Fruit fly (Drosophila melanogaster) whole organism, embryonic: ENCODE results near the gene odd.

ENCODE experiments used
- Asciz ChIP-seq: fragments of 200-800 bp; sonication (Bioruptor generic); optimal IDR thresholded peaks from 2 replicates; lab custom pipeline; 2017; ENCODE audit warnings: missing biosample characterization, mild to moderate bottlenecking, missing genetic modification characterization, missing genetic modification reagents
- BtbVII ChIP-seq: fragments of 200-800 bp; sonication (Bioruptor generic); optimal IDR thresholded peaks from 3 replicates; lab custom pipeline; 2017; ENCODE audit warnings: missing biosample characterization, mild to moderate bottlenecking, missing genetic modification characterization
- CG1024 ChIP-seq: fragments of 200-800 bp; sonication (Bioruptor generic); IDR thresholded peaks from 2 replicates; pipeline ENCODE4 v1.3.6; 2022; ENCODE audit warnings: missing biosample characterization, missing genetic modification characterization
- CG12744 ChIP-seq: fragments of 200-800 bp; sonication (Bioruptor generic); optimal IDR thresholded peaks from 2 replicates; lab custom pipeline; 2016; ENCODE audit warnings: missing biosample characterization, missing genetic modification characterization
- CG13123 ChIP-seq: fragments of 200-800 bp; sonication (Bioruptor generic); optimal IDR thresholded peaks from 2 replicates; lab custom pipeline; 2016; ENCODE audit warnings: missing biosample characterization, missing genetic modification characterization
- CG13296 ChIP-seq: fragments of 200-800 bp; sonication (Bioruptor generic); optimal IDR thresholded peaks from 3 replicates; lab custom pipeline; 2018; ENCODE audit warnings: missing biosample characterization, mild to moderate bottlenecking, missing genetic modification characterization
- CG15479 ChIP-seq: fragments of 200-800 bp; sonication (Bioruptor generic); optimal IDR thresholded peaks from 3 replicates; lab custom pipeline; 2019; ENCODE audit warnings: missing biosample characterization, mild to moderate bottlenecking, missing genetic modification characterization, moderate library complexity
- CG15601 ChIP-seq: fragments of 200-800 bp; sonication (Bioruptor generic); optimal IDR thresholded peaks from 3 replicates; lab custom pipeline; 2019; ENCODE audit warnings: missing biosample characterization, mild to moderate bottlenecking, missing genetic modification characterization, moderate library complexity
- CG15696 ChIP-seq: fragments of 200-800 bp; sonication (Bioruptor generic); optimal IDR thresholded peaks from 2 replicates; lab custom pipeline; 2019; ENCODE audit warnings: missing biosample characterization, mild to moderate bottlenecking, missing genetic modification characterization, moderate library complexity
- CG16815 ChIP-seq: fragments of 200-800 bp; sonication (Bioruptor generic); optimal IDR thresholded peaks from 3 replicates; lab custom pipeline; 2017; ENCODE audit warnings: missing biosample characterization, mild to moderate bottlenecking, missing genetic modification characterization
- CG16863 ChIP-seq: fragments of 200-800 bp; sonication (Bioruptor generic); optimal IDR thresholded peaks from 3 replicates; lab custom pipeline; 2016; ENCODE audit warnings: missing biosample characterization, missing genetic modification characterization
- CG17568 ChIP-seq: fragments of 200-800 bp; sonication (Bioruptor generic); optimal IDR thresholded peaks from 2 replicates; lab custom pipeline; 2018; ENCODE audit warnings: missing biosample characterization, mild to moderate bottlenecking, missing genetic modification characterization, moderate library complexity
- CG3847 ChIP-seq: fragments of 200-800 bp; sonication (Bioruptor generic); IDR thresholded peaks from 2 replicates; pipeline ENCODE4 v1.3.6; 2022; ENCODE audit warnings: missing biosample characterization, missing genetic modification characterization
- CG4328 ChIP-seq: fragments of 200-800 bp; sonication (Bioruptor generic); optimal IDR thresholded peaks from 3 replicates; lab custom pipeline; 2017; ENCODE audit warnings: missing biosample characterization, missing genetic modification reagents, missing genetic modification characterization
- CG4424 ChIP-seq: fragments of 200-800 bp; sonication (Bioruptor generic); optimal IDR thresholded peaks from 3 replicates; lab custom pipeline; 2016; ENCODE audit warnings: missing biosample characterization, missing genetic modification characterization
- CG4707 ChIP-seq: fragments of 200-800 bp; sonication (Bioruptor generic); optimal IDR thresholded peaks from 2 replicates; lab custom pipeline; 2018; ENCODE audit warnings: missing biosample characterization, mild to moderate bottlenecking, missing genetic modification characterization, moderate library complexity
- CG6175 ChIP-seq: fragments of 200-800 bp; sonication (Bioruptor generic); IDR thresholded peaks from 3 replicates; pipeline ENCODE4 v1.3.6; 2022; ENCODE audit warnings: missing biosample characterization, missing genetic modification characterization
- CG7928 ChIP-seq: fragments of 200-800 bp; sonication (Bioruptor generic); optimal IDR thresholded peaks from 2 replicates; lab custom pipeline; 2017; ENCODE audit warnings: missing biosample characterization, mild to moderate bottlenecking, missing genetic modification characterization
- CG7963 ChIP-seq: fragments of 200-800 bp; sonication (Bioruptor generic); IDR thresholded peaks from 3 replicates; pipeline ENCODE4 v1.3.6; 2022; ENCODE audit warnings: missing biosample characterization, missing genetic modification characterization; ENCODE audit not compliant: partially characterized antibody
- CG8281 ChIP-seq: fragments of 200-800 bp; sonication (Bioruptor generic); optimal IDR thresholded peaks from 2 replicates; lab custom pipeline; 2018; ENCODE audit warnings: missing biosample characterization, mild to moderate bottlenecking, missing genetic modification characterization, moderate library complexity
- CG9932 ChIP-seq: fragments of 200-800 bp; sonication (Bioruptor generic); IDR thresholded peaks from 2 replicates; pipeline ENCODE4 v1.3.6; 2022; ENCODE audit warnings: missing biosample characterization, missing genetic modification characterization
- CTCF ChIP-seq: fragments of 200-800 bp; sonication (Bioruptor generic); optimal IDR thresholded peaks from 2 replicates; lab custom pipeline; 2017; ENCODE audit warnings: missing biosample characterization, mild to moderate bottlenecking, missing genetic modification characterization, moderate library complexity
- Chrac-16 ChIP-seq: fragments of 200-800 bp; sonication (Bioruptor generic); optimal IDR thresholded peaks from 3 replicates; lab custom pipeline; 2016; ENCODE audit warnings: missing biosample characterization, missing genetic modification characterization
- CrebB ChIP-seq: fragments of 200-800 bp; sonication (Bioruptor generic); optimal IDR thresholded peaks from 3 replicates; lab custom pipeline; 2018; ENCODE audit warnings: missing biosample characterization, mild to moderate bottlenecking, missing genetic modification characterization
- Doc3 ChIP-seq: fragments of 200-800 bp; sonication (Bioruptor generic); IDR thresholded peaks from 3 replicates; pipeline ENCODE4 v1.3.6; 2022; ENCODE audit warnings: missing biosample characterization, missing genetic modification characterization; ENCODE audit not compliant: partially characterized antibody
- Eip74EF ChIP-seq, 2 experiments: fragments of 200-800 bp in 1 of 2; fragments of >200 bp in 1 of 2; sonication (Bioruptor generic) in 1 of 2; optimal IDR thresholded peaks; 2 replicates each; lab custom pipeline; 2017 to 2019; ENCODE audit warnings: missing biosample characterization in 2 of 2, missing genetic modification characterization in 2 of 2, mild to moderate bottlenecking in 1 of 2, moderate library complexity in 1 of 2
- Ets97D ChIP-seq: fragments of 200-800 bp; sonication (Bioruptor generic); optimal IDR thresholded peaks from 3 replicates; lab custom pipeline; 2016; ENCODE audit warnings: missing biosample characterization, missing genetic modification characterization
- Hr39 ChIP-seq: fragments of >200 bp; optimal IDR thresholded peaks from 2 replicates; lab custom pipeline; 2017
- Hr78 ChIP-seq, 2 experiments: fragments of 200-800 bp in 1 of 2; fragments of >200 bp in 1 of 2; sonication (Bioruptor generic) in 1 of 2; optimal IDR thresholded peaks; 2 replicates each; lab custom pipeline; 2017 to 2019; ENCODE audit warnings: missing biosample characterization in 2 of 2, missing genetic modification characterization in 2 of 2, mild to moderate bottlenecking in 1 of 2, moderate library complexity in 1 of 2
- Jarid2 ChIP-seq: fragments of 200-800 bp; sonication (Bioruptor generic); optimal IDR thresholded peaks from 3 replicates; lab custom pipeline; 2017; ENCODE audit warnings: mild to moderate bottlenecking, missing biosample characterization, missing genetic modification reagents, missing genetic modification characterization
- Rfx ChIP-seq: fragments of 200-800 bp; sonication (Bioruptor generic); IDR thresholded peaks from 2 replicates; pipeline ENCODE4 v1.3.6; 2022; ENCODE audit warnings: missing biosample characterization, missing genetic modification characterization
- ci ChIP-seq: fragments of 200-800 bp; sonication (Bioruptor generic); IDR thresholded peaks from 3 replicates; pipeline ENCODE4 v1.3.6; 2022; ENCODE audit warnings: missing biosample characterization, missing genetic modification characterization
- corto ChIP-seq: fragments of 200-800 bp; sonication (Bioruptor generic); optimal IDR thresholded peaks from 2 replicates; lab custom pipeline; 2016; ENCODE audit warnings: missing biosample characterization, mild to moderate bottlenecking, missing genetic modification characterization, moderate library complexity
- dmrt11E ChIP-seq: fragments of 200-800 bp; sonication (Bioruptor generic); optimal IDR thresholded peaks from 3 replicates; lab custom pipeline; 2018; ENCODE audit warnings: missing biosample characterization, mild to moderate bottlenecking, missing genetic modification characterization, moderate library complexity
- fru ChIP-seq: fragments of >200 bp; optimal IDR thresholded peaks from 2 replicates; lab custom pipeline; 2017
- gem ChIP-seq: fragments of 200-800 bp; sonication (Bioruptor generic); optimal IDR thresholded peaks from 2 replicates; lab custom pipeline; 2019; ENCODE audit warnings: missing biosample characterization, mild to moderate bottlenecking, missing genetic modification characterization, moderate library complexity
- gsb-n ChIP-seq: fragments of 200-800 bp; sonication (Bioruptor generic); optimal IDR thresholded peaks from 3 replicates; lab custom pipeline; 2018; ENCODE audit warnings: missing biosample characterization, mild to moderate bottlenecking, missing genetic modification characterization
- gt ChIP-seq: fragments of 200-800 bp; sonication (Bioruptor generic); IDR thresholded peaks from 2 replicates; pipeline ENCODE4 v1.3.6; 2022; ENCODE audit warnings: missing biosample characterization, missing genetic modification characterization
- klu ChIP-seq: fragments of 200-800 bp; sonication (Bioruptor generic); IDR thresholded peaks from 2 replicates; pipeline ENCODE4 v1.3.6; 2022; ENCODE audit warnings: missing biosample characterization, missing genetic modification characterization
- luna ChIP-seq: fragments of 200-800 bp; sonication (Bioruptor generic); optimal IDR thresholded peaks from 2 replicates; lab custom pipeline; 2016; ENCODE audit warnings: missing biosample characterization, missing genetic modification characterization
- nerfin-1 ChIP-seq: fragments of 200-800 bp; sonication (Bioruptor generic); optimal IDR thresholded peaks from 3 replicates; lab custom pipeline; 2019; ENCODE audit warnings: missing biosample characterization, mild to moderate bottlenecking, missing genetic modification characterization, moderate library complexity
- nmo ChIP-seq: fragments of 200-800 bp; sonication (Bioruptor generic); optimal IDR thresholded peaks from 2 replicates; lab custom pipeline; 2018; ENCODE audit warnings: missing biosample characterization, mild to moderate bottlenecking, missing genetic modification characterization, moderate library complexity
- oc ChIP-seq: fragments of 200-800 bp; sonication (Bioruptor generic); optimal IDR thresholded peaks from 2 replicates; lab custom pipeline; 2018; ENCODE audit warnings: missing biosample characterization, mild to moderate bottlenecking, missing genetic modification characterization, moderate library complexity
- ro ChIP-seq: fragments of 200-800 bp; sonication (Bioruptor generic); IDR thresholded peaks from 2 replicates; pipeline ENCODE4 v1.3.6; 2022; ENCODE audit warnings: missing biosample characterization, missing genetic modification characterization
- row ChIP-seq: fragments of 200-800 bp; sonication (Bioruptor generic); IDR thresholded peaks from 3 replicates; pipeline ENCODE4 v1.3.6; 2022; ENCODE audit warnings: missing biosample characterization, missing genetic modification characterization
- sens-2 ChIP-seq: fragments of 200-800 bp; sonication (Bioruptor generic); IDR thresholded peaks from 2 replicates; pipeline ENCODE4 v1.3.6; 2022; ENCODE audit warnings: missing biosample characterization, missing genetic modification characterization
- unc-4 ChIP-seq: fragments of 200-800 bp; sonication (Bioruptor generic); IDR thresholded peaks from 2 replicates; pipeline ENCODE4 v1.3.6; 2022; ENCODE audit warnings: missing biosample characterization, missing genetic modification characterization; ENCODE audit not compliant: partially characterized antibody
- unpg ChIP-seq: fragments of 200-800 bp; sonication (Bioruptor generic); optimal IDR thresholded peaks from 3 replicates; lab custom pipeline; 2018; ENCODE audit warnings: missing biosample characterization, mild to moderate bottlenecking, missing genetic modification characterization, moderate library complexity
- usp ChIP-seq: fragments of >200 bp; optimal IDR thresholded peaks from 2 replicates; lab custom pipeline; 2017; ENCODE audit warnings: missing biosample characterization, missing genetic modification characterization
- vnd ChIP-seq: fragments of 200-800 bp; sonication (Bioruptor generic); IDR thresholded peaks from 3 replicates; pipeline ENCODE4 v1.3.6; 2022; ENCODE audit warnings: missing biosample characterization, missing genetic modification characterization; ENCODE audit not compliant: partially characterized antibody
- zf30C ChIP-seq: fragments of 200-800 bp; sonication (Bioruptor generic); optimal IDR thresholded peaks from 3 replicates; lab custom pipeline; 2018; ENCODE audit warnings: missing biosample characterization, mild to moderate bottlenecking, missing genetic modification characterization

Gene odd

dm6 chr2L:3628819-3629218 lies 22.3 kb upstream of the odd start (continued):
- peak; percentile 88 for TF ChIP-seq CG13296 (GFP tag; lab: Kevin White, UChicago)
- peak; percentile 67 for TF ChIP-seq Jarid2 (GFP tag; lab: Kevin White, UChicago)
- TF ChIP-seq Asciz (GFP tag; lab: Kevin White, UChicago) = peak; percentile 91
- no peak for TF ChIP-seq corto (GFP tag; lab: Kevin White, UChicago)
- TF ChIP-seq Ets97D (GFP tag; lab: Kevin White, UChicago) = no peak
- no peak for TF ChIP-seq CG15601
- peak; percentile 78 for TF ChIP-seq nerfin-1
- peak; percentile 64 for TF ChIP-seq CG4424 (GFP tag; lab: Kevin White, UChicago)
- peak; percentile 23 for TF ChIP-seq CG7928 (GFP tag; lab: Kevin White, UChicago)
- peak; percentile 69 for TF ChIP-seq CG12744 (GFP tag; lab: Kevin White, UChicago)
- peak; percentile 41 for TF ChIP-seq CTCF (GFP tag; lab: Kevin White, UChicago)
- TF ChIP-seq CG6175 (GFP tag; lab: Robert Waterston, UW) = no peak; the same call in 2 of the 3 replicates
- no peak for TF ChIP-seq ro (GFP tag; lab: Robert Waterston, UW)
- peak; percentile 60 for TF ChIP-seq CG15479 (GFP tag; lab: Kevin White, UChicago)
- TF ChIP-seq dmrt11E (tag; lab: Kevin White, UChicago) = peak; percentile 67
- peak; percentile 75 for TF ChIP-seq Rfx (GFP tag; lab: Robert Waterston, UW)
- peak; percentile 46 for TF ChIP-seq Chrac-16 (GFP tag; lab: Kevin White, UChicago)
- TF ChIP-seq CG15696 (tag; lab: Kevin White, UChicago) = peak; percentile 98
- TF ChIP-seq klu (GFP tag; lab: Robert Waterston, UW) = no peak
- TF ChIP-seq BtbVII (GFP tag; lab: Kevin White, UChicago) = peak; percentile 91
- TF ChIP-seq fru (lab: Kevin White, UChicago) = no peak
- TF ChIP-seq luna (GFP tag; lab: Kevin White, UChicago) = no peak
- peak; percentile 92 for TF ChIP-seq CG4707
- peak; percentile 30 for TF ChIP-seq oc (tag; lab: Kevin White, UChicago)
- no peak for TF ChIP-seq Eip74EF (GFP tag; optimal IDR thresholded peaks at IDR 0.05; lab: Kevin White, UChicago)
- TF ChIP-seq unc-4 (GFP tag; lab: Robert Waterston, UW) = no peak
- TF ChIP-seq CG16863 (GFP tag; lab: Kevin White, UChicago) = peak; percentile 55
- TF ChIP-seq usp (GFP tag; lab: Kevin White, UChicago) = no peak
- no peak for TF ChIP-seq Hr78 (GFP tag; optimal IDR thresholded peaks at IDR 0.05; lab: Kevin White, UChicago)
- TF ChIP-seq row (GFP tag; lab: Robert Waterston, UW) = peak; percentile 25; the same call in 1 of the 3 replicates
- TF ChIP-seq ci (GFP tag; lab: Robert Waterston, UW) = peak; percentile 89
- no peak for TF ChIP-seq CG7963 (GFP tag; lab: Robert Waterston, UW)
- peak; percentile 43; the same call in 1 of the 2 replicates for TF ChIP-seq sens-2
- TF ChIP-seq nmo (GFP tag; lab: Kevin White, UChicago) = no peak
- peak; percentile 86 for TF ChIP-seq gem (tag; lab: Kevin White, UChicago)
- no peak for TF ChIP-seq CG3847
- no peak for TF ChIP-seq gt (GFP tag; lab: Robert Waterston, UW)
- no peak for TF ChIP-seq vnd
- no peak for TF ChIP-seq Doc3 (GFP tag; lab: Robert Waterston, UW)
- TF ChIP-seq CG8281 (tag; lab: Kevin White, UChicago) = peak; percentile 75
- peak; percentile 38; the same call in 1 of the 2 replicates for TF ChIP-seq CG1024
- peak; percentile 57 for TF ChIP-seq gsb-n (tag; lab: Kevin White, UChicago)
- no peak for TF ChIP-seq zf30C (GFP tag; lab: Kevin White, UChicago)
- peak; percentile 78 for TF ChIP-seq CG17568 (GFP tag; lab: Kevin White, UChicago)
- TF ChIP-seq CG16815 (GFP tag; lab: Kevin White, UChicago) = peak; percentile 30
- peak; percentile 97 for TF ChIP-seq CrebB
- peak; percentile 51 for TF ChIP-seq CG13123 (GFP tag; lab: Kevin White, UChicago)
- peak; percentile 87 for TF ChIP-seq CG4328
- TF ChIP-seq unpg (GFP tag; lab: Kevin White, UChicago) = peak; percentile 55
- 0 out of 2 replicates have a peak, but pooled peaks have one; percentile 25 for TF ChIP-seq CG9932 (GFP tag; lab: Robert Waterston, UW)
- no peak for TF ChIP-seq Hr39
